Fruit fly (Drosophila melanogaster) whole organism: ENCODE data around the gene Tcs4.

Source experiments
- CG8478 ChIP-seq: fragments of >200 bp; optimal IDR thresholded peaks from 2 replicates; lab custom pipeline; 2018; ENCODE audit warnings: inconsistent platforms
- Dll ChIP-seq: fragments of >200 bp; optimal IDR thresholded peaks from 2 replicates; lab custom pipeline; 2017
- pan ChIP-seq: fragments of >200 bp; optimal IDR thresholded peaks from 2 replicates; lab custom pipeline; 2017
- psq ChIP-seq: fragments of >200 bp; optimal IDR thresholded peaks from 2 replicates; lab custom pipeline; 2017
- usp ChIP-seq: fragments of >200 bp; optimal IDR thresholded peaks from 2 replicates; lab custom pipeline; 2017; ENCODE audit warnings: missing biosample characterization, missing genetic modification characterization, mixed read lengths

- TF ChIP-seq pan (lab: Kevin White, UChicago) (no peak), CG8478 (lab: Kevin White, UChicago) (no peak), psq (lab: Kevin White, UChicago) (no peak), usp (GFP tag; lab: Kevin White, UChicago) (no peak), Dll (no peak)
Observed at dm6 chrX:19717988-19718973, 16.7 kb upstream of the Tcs4 start, which contains the start of gene CG12531.
